Worm (Caenorhabditis elegans) whole organism, early embryonic: Measurements from ENCODE around the gene F48F5.6.
"Not testable (repeated sequence)": the region's sequence is repeated elsewhere in the genome, so short reads cannot be mapped to it uniquely, and the experiment has no call there.

Source experiments
- aly-1 ChIP-seq: sonication (generic microtip); optimal IDR thresholded peaks from 2 replicates; lab custom pipeline; 2016; ENCODE audit warnings: missing genetic modification characterization, missing compliant biosample characterization
- ama-1 ChIP-seq: fragments of 150-350 bp; optimal IDR thresholded peaks from 2 replicates; lab custom pipeline; 2014
- pes-1 ChIP-seq: fragments of 200-800 bp; sonication (Bioruptor generic); IDR thresholded peaks from 2 replicates; pipeline ENCODE4 v1.3.6; 2022; ENCODE audit warnings: missing genetic modification reagents, missing genetic modification characterization, missing compliant biosample characterization

DNA sequence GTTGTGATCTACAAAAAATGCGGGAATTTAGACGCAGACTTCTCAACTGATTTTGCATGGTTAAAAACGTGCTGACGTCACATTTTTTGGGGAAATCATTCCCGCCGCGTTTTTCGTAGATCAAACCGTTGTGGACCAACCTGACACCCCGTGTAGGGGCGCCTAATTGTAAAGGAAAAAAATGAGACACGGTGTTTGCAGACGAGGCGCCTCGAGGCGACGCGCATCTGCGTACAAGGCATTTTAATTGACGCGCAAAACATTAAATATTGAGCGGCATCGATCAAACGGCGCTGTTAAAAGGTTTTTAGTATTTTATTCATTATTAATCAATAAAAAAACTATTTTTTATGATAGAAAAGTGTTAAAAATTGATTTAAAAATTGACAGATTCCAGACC, 21.6 kb downstream of the F48F5.6 start:
- TF ChIP-seq aly-1 (tag; lab: Kevin White, UChicago); pes-1 (GFP tag; lab: Robert Waterston, UW); ama-1 (lab: Kevin White, UChicago): not testable (repeated sequence)
